Fruit fly (Drosophila melanogaster) Kc167 (cell line): ENCODE data around the gene Ctu2.

Experiments used
- Myc ChIP-seq: fragments of >200 bp; optimal IDR thresholded peaks from 2 replicates; lab custom pipeline; 2017; ENCODE audit warnings: missing external identifiers
- Sin3A ChIP-seq: fragments of >200 bp; optimal IDR thresholded peaks from 2 replicates; lab custom pipeline; 2018; ENCODE audit warnings: missing external identifiers
- h ChIP-seq: fragments of >200 bp; optimal IDR thresholded peaks from 3 replicates; lab custom pipeline; 2018; ENCODE audit warnings: missing external identifiers
- insv ChIP-seq: fragments of >200 bp; optimal IDR thresholded peaks from 3 replicates; lab custom pipeline; 2018; ENCODE audit warnings: missing external identifiers
- psq ChIP-seq: fragments of >200 bp; optimal IDR thresholded peaks from 2 replicates; lab custom pipeline; 2017; ENCODE audit warnings: missing external identifiers
- ttk ChIP-seq: sonication (Bioruptor generic); optimal IDR thresholded peaks from 2 replicates; lab custom pipeline; 2017; ENCODE audit warnings: missing external identifiers

- TF ChIP-seq ttk (no peak), h (lab: Kevin White, UChicago) (no peak), insv (lab: Kevin White, UChicago) (no peak), Myc (no peak), psq (lab: Kevin White, UChicago) (no peak), Sin3A (lab: Kevin White, UChicago) (no peak)
These were observed 23.0 kb upstream of the Ctu2 start for dm6 chr2L:19516062-19516461.
